Fruit fly (Drosophila melanogaster) whole organism: ENCODE results near the gene ana1.

Source experiments
- CG8478 ChIP-seq: fragments of >200 bp; optimal IDR thresholded peaks from 2 replicates; lab custom pipeline; 2018; ENCODE audit warnings: inconsistent platforms
- Dll ChIP-seq: fragments of >200 bp; optimal IDR thresholded peaks from 2 replicates; lab custom pipeline; 2017
- EcR ChIP-seq, 2 experiments: fragments of >200 bp; optimal IDR thresholded peaks; 2 replicates each; lab custom pipeline; 2017; ENCODE audit warnings: missing biosample characterization in 2 of 2, missing genetic modification characterization in 2 of 2, missing genetic modification reagents in 2 of 2
- pan ChIP-seq: fragments of >200 bp; optimal IDR thresholded peaks from 2 replicates; lab custom pipeline; 2017
- psq ChIP-seq: fragments of >200 bp; optimal IDR thresholded peaks from 2 replicates; lab custom pipeline; 2017
- usp ChIP-seq: fragments of >200 bp; optimal IDR thresholded peaks from 2 replicates; lab custom pipeline; 2017; ENCODE audit warnings: missing biosample characterization, missing genetic modification characterization, mixed read lengths

The ana1 gene

DNA sequence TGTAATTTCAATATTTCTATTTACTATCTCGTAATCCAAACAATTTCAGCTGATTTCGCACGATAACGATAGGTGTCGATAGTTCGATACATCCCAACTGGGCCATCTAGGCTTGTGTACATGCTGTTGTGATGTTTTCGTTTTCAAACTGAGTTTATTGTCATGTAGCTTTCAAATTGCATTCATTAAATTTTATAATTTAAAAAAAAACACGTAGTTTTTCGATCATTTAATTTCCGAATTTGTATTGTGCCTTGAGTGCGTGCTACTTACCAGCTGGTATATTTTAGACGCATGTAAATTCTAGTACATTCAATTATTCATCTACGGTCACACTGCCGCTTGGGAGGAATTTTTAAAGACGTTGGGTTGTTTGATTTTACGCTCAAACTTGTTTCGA lies at the start of gene ana1, which contains the start of gene CG13623:
Gene ana1, plus strand, starts transcription at position 249 of the 400 bp plus-strand sequence.
Gene CG13623, minus strand, starts transcription at position 231 of the 400 bp plus-strand sequence.
- TF ChIP-seq CG8478 (lab: Kevin White, UChicago) = no peak
- no peak for TF ChIP-seq usp (GFP tag; lab: Kevin White, UChicago)
- TF ChIP-seq EcR (GFP tag; optimal IDR thresholded peaks at IDR 0.05; lab: Kevin White, UChicago) = no peak

DNA sequence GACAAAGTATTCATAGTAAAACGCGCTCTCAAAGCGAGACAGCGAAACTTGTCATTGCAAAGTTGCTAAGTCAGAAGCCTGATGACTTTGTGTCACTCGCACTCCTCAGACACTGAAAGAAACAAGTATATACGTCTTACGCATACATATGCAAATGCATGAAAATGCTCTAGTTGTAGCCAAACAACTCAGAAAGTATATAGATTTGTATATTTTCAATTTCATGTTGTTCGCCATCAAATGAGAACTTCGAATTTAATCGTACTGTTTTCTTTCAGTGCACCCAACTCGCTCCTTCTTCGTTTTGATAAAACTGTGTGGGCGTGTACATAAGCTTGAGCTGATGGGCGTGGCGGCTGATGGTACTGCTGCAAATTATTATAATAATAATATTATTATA lies 49.3 kb upstream of the ana1 start:
- TF ChIP-seq Dll (lab: Kevin White, UChicago) = no peak
- no peak for TF ChIP-seq pan (lab: Kevin White, UChicago)
- TF ChIP-seq usp (GFP tag; lab: Kevin White, UChicago) = no peak
- no peak for TF ChIP-seq psq (lab: Kevin White, UChicago)
- no peak for TF ChIP-seq EcR (GFP tag; optimal IDR thresholded peaks at IDR 0.05; lab: Kevin White, UChicago)
- no peak for TF ChIP-seq CG8478 (lab: Kevin White, UChicago)

DNA sequence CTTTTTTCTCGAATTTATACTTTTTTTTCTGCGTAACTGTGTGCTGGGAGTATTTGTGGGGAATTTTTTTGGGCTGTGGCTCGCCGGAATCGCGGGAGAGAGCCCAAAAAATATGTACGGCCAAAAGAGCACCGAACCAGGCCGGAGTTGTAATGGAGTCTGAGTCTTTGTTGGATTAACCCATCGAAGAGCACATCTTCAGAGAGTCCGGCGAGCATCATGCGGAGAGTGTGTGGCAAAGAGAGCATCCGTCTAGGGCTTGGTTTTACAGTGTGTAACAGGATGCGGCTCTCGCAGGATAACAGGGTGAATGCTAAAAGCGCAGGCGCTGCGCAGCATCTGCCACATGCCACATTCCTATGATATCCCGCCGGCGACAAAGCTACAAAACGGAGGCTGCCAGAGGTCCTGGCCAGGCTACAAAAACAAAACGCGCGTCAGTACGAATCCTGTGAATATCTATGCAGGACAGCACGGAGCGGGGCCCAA lies 45.3 kb upstream of the ana1 start, which contains the start of gene nAChRalpha2:
Gene nAChRalpha2, plus strand, starts transcription at position 439 of the 489 bp plus-strand sequence.
- no peak for TF ChIP-seq CG8478 (lab: Kevin White, UChicago)
- no peak for TF ChIP-seq EcR (GFP tag; optimal IDR thresholded peaks at IDR 0.05; lab: Kevin White, UChicago)
- no peak for TF ChIP-seq usp (GFP tag; lab: Kevin White, UChicago)
- TF ChIP-seq psq (lab: Kevin White, UChicago) = no peak
- no peak for TF ChIP-seq Dll (lab: Kevin White, UChicago)
- TF ChIP-seq pan (lab: Kevin White, UChicago) = no peak

DNA sequence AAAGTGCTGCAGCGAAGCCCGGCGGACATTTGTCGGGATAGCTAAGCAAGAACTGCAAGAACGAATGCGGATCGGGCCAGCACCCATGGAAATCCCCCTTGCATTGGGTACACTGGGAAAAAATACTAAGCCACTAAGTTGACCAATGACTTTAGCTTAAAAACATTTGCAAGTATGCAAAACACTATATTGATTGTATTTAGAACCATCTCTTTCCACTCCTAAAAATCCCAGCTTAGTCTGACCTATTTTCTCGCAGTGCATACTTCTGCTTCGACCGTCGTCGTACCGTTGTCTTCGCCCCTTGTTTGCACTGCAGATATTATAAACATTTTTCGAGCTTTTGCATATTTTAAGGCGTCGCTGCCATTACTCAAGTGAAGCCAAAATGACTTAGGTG lies 34.3 kb upstream of the ana1 start:
- TF ChIP-seq Dll (lab: Kevin White, UChicago) (no peak), EcR (GFP tag; optimal IDR thresholded peaks at IDR 0.05; lab: Kevin White, UChicago) (no peak), psq (lab: Kevin White, UChicago) (no peak), usp (GFP tag; lab: Kevin White, UChicago) (no peak), CG8478 (lab: Kevin White, UChicago) (no peak), pan (lab: Kevin White, UChicago) (no peak)

dm6 chr3R:24503627-24504026 lies 26.7 kb upstream of the ana1 start:
- no peak for TF ChIP-seq usp (GFP tag; lab: Kevin White, UChicago)
- TF ChIP-seq psq (lab: Kevin White, UChicago) = no peak
- no peak for TF ChIP-seq EcR (GFP tag; optimal IDR thresholded peaks at IDR 0.05; lab: Kevin White, UChicago)

- TF ChIP-seq CG8478 (lab: Kevin White, UChicago) (no peak), usp (GFP tag; lab: Kevin White, UChicago) (no peak), pan (lab: Kevin White, UChicago) (no peak), EcR (GFP tag; optimal IDR thresholded peaks at IDR 0.05; lab: Kevin White, UChicago) (no peak)
Observed at dm6 chr3R:24514652-24515328, 15.6 kb upstream of the ana1 start, which contains the start of the genes nAChRbeta2 and DZIP1. TSS of gene nAChRbeta2 (minus strand) at chr3R:24515106. TSS of gene DZIP1 (plus strand) at chr3R:24515278.

dm6 chr3R:24518150-24518580 lies 12.2 kb upstream of the ana1 start, which contains the start of gene Pp1alpha-96A:
TSS of gene Pp1alpha-96A (plus strand) at chr3R:24518270.
- TF ChIP-seq usp (GFP tag; lab: Kevin White, UChicago) = no peak
- no peak for TF ChIP-seq EcR (GFP tag; optimal IDR thresholded peaks at IDR 0.05; lab: Kevin White, UChicago)
- no peak for TF ChIP-seq Dll (lab: Kevin White, UChicago)
- no peak for TF ChIP-seq pan (lab: Kevin White, UChicago)
- TF ChIP-seq psq (lab: Kevin White, UChicago) = no peak
- TF ChIP-seq CG8478 (lab: Kevin White, UChicago) = no peak

DNA sequence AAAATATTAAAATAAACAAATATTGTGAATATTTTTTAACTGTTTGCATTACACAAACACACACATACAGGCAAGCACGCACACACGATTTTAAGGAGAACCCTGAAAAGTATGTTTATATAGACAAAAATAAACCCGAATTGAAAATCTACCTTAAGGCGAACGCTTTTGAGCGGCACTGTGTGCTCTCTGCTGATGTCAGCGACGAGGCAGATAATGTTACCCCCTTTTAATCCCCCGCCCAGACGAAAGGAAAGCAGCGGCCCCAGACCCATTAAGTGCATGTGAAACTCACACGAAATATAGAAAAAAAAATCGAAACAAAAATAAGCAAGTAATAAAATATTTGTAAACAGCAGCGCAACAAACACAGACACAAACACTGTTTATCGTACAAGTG lies 9.1 kb upstream of the ana1 start:
- no peak for TF ChIP-seq Dll (lab: Kevin White, UChicago)

dm6 chr3R:24523578-24523977 lies 6.8 kb upstream of the ana1 start, which contains the start of gene CG13622:
TSS of gene CG13622 (minus strand) at chr3R:24523678.
- TF ChIP-seq usp (GFP tag; lab: Kevin White, UChicago) (no peak), Dll (lab: Kevin White, UChicago) (no peak), psq (lab: Kevin White, UChicago) (no peak), CG8478 (lab: Kevin White, UChicago) (no peak), EcR (GFP tag; optimal IDR thresholded peaks at IDR 0.05; lab: Kevin White, UChicago) (no peak), pan (lab: Kevin White, UChicago) (no peak)

dm6 chr3R:24524426-24524974 lies 5.9 kb upstream of the ana1 start, which contains the start of gene Jhbp12:
TSS of gene Jhbp12 (plus strand) at chr3R:24524794.
- TF ChIP-seq CG8478 (lab: Kevin White, UChicago) = no peak
- TF ChIP-seq EcR (GFP tag; optimal IDR thresholded peaks at IDR 0.05; lab: Kevin White, UChicago) = no peak
- no peak for TF ChIP-seq pan (lab: Kevin White, UChicago)
- TF ChIP-seq usp (GFP tag; lab: Kevin White, UChicago) = no peak
- no peak for TF ChIP-seq Dll (lab: Kevin White, UChicago)
- TF ChIP-seq psq (lab: Kevin White, UChicago) = no peak

DNA sequence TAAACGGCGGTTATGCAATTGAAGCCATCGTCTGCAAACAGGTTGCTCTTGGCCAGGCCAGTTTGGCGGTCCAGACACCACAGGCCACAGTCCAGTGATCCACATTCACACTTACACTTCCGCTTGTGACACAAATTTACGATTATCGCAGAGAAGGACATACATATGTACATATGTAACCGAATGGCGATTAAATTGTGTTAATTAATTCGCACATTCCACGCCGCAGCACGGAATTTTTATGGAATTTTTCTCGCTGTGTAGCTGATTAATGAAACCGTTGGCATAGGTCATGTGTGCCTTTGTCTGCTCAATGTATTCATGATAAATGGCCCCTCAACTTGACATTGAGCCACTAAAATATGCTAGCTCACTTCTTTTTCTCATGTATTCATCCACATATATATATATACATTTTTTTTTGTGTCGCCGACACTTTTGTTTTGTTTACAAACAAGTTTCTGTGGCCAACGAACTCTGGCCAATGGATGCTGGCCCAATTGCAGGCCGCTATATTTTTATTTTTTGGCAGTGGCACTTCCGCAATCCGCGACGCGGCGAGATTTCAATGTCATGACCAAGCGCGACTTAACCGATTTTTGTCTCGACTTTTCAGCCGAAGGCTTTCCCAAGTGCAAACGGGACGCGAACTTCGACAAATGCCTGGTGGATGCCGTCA lies 4.3 kb upstream of the ana1 start:
- TF ChIP-seq usp (GFP tag; lab: Kevin White, UChicago) (no peak), pan (lab: Kevin White, UChicago) (no peak), psq (lab: Kevin White, UChicago) (no peak), Dll (lab: Kevin White, UChicago) (no peak), EcR (GFP tag; optimal IDR thresholded peaks at IDR 0.05; lab: Kevin White, UChicago) (no peak), CG8478 (lab: Kevin White, UChicago) (no peak)
